Fruit fly (Drosophila melanogaster) whole organism, wandering third instar larva: Measurements from ENCODE around the gene Prx2.
A peak's percentile ranks its signal among the peaks of the same experiment; 100 is the strongest.

Source experiments
- Abd-B ChIP-seq: fragments of >200 bp; optimal IDR thresholded peaks from 2 replicates; lab custom pipeline; 2017; ENCODE audit warnings: missing biosample characterization, missing genetic modification characterization
- CG9705 ChIP-seq: fragments of 200-800 bp; sonication (Bioruptor generic); optimal IDR thresholded peaks from 2 replicates; lab custom pipeline; 2018; ENCODE audit warnings: missing biosample characterization, mild to moderate bottlenecking, missing genetic modification characterization
- Dfd ChIP-seq: fragments of >200 bp; optimal IDR thresholded peaks from 2 replicates; lab custom pipeline; 2017; ENCODE audit warnings: missing biosample characterization, missing genetic modification characterization
- Dif ChIP-seq: fragments of 200-275, 200-300 bp; sonication (Bioruptor generic); optimal IDR thresholded peaks from 2 replicates; lab custom pipeline; 2018; ENCODE audit warnings: missing biosample characterization, missing genetic modification characterization; ENCODE audit not compliant: partially characterized antibody
- GATAd ChIP-seq: sonication (Bioruptor generic); optimal IDR thresholded peaks from 2 replicates; lab custom pipeline; 2016; ENCODE audit warnings: missing biosample characterization, missing genetic modification characterization
- HLH106 ChIP-seq: fragments of 200-800 bp; optimal IDR thresholded peaks from 3 replicates; lab custom pipeline; 2019; ENCODE audit warnings: missing biosample characterization, mild to moderate bottlenecking, missing genetic modification characterization, moderate library complexity
- Hnf4 ChIP-seq: fragments of 200-800 bp; sonication (Bioruptor generic); optimal IDR thresholded peaks from 2 replicates; lab custom pipeline; 2016; ENCODE audit warnings: missing biosample characterization, mild to moderate bottlenecking, missing genetic modification characterization
- Jra ChIP-seq: sonication (Bioruptor generic); optimal IDR thresholded peaks from 2 replicates; lab custom pipeline; 2016; ENCODE audit warnings: missing biosample characterization, missing genetic modification characterization
- Mio ChIP-seq: sonication (Bioruptor generic); optimal IDR thresholded peaks from 2 replicates; lab custom pipeline; 2016; ENCODE audit warnings: missing biosample characterization, missing genetic modification characterization
- Myc ChIP-seq: fragments of >200 bp; optimal IDR thresholded peaks from 2 replicates; lab custom pipeline; 2017
- N ChIP-seq: fragments of >200 bp; optimal IDR thresholded peaks from 2 replicates; lab custom pipeline; 2018; ENCODE audit warnings: missing biosample characterization, missing external identifiers, missing genetic modification characterization
- OdsH ChIP-seq: fragments of 200-800 bp; sonication (Bioruptor generic); optimal IDR thresholded peaks from 2 replicates; lab custom pipeline; 2016; ENCODE audit warnings: missing biosample characterization, mild to moderate bottlenecking, missing genetic modification characterization
- Rel ChIP-seq, 2 experiments: fragments of 200-800 bp; sonication (Bioruptor generic) in 1 of 2; optimal IDR thresholded peaks; 2 replicates in 1 of 2; 3 replicates in 1 of 2; lab custom pipeline; 2016 to 2019; ENCODE audit warnings: mild to moderate bottlenecking in 2 of 2, missing biosample characterization in 2 of 2, missing genetic modification characterization in 2 of 2, moderate library complexity in 1 of 2
- Sp1 ChIP-seq: fragments of 200-800 bp; sonication (Bioruptor generic); optimal IDR thresholded peaks from 3 replicates; lab custom pipeline; 2019; ENCODE audit warnings: missing biosample characterization, mild to moderate bottlenecking, missing genetic modification characterization, moderate library complexity
- br ChIP-seq: fragments of 200-800 bp; sonication (Bioruptor generic); optimal IDR thresholded peaks from 2 replicates; lab custom pipeline; 2016; ENCODE audit warnings: missing biosample characterization, missing genetic modification characterization
- brk ChIP-seq: fragments of 200-800 bp; sonication (Bioruptor generic); optimal IDR thresholded peaks from 2 replicates; lab custom pipeline; 2016; ENCODE audit warnings: missing biosample characterization, mild to moderate bottlenecking, missing genetic modification characterization
- dl ChIP-seq, 2 experiments: fragments of 175-275, 200-275 bp in 1 of 2; fragments of 200-275 bp in 1 of 2; sonication (Bioruptor generic); optimal IDR thresholded peaks; lab custom pipeline; 2018; ENCODE audit warnings: mild to moderate bottlenecking in 2 of 2, missing biosample characterization in 2 of 2, missing genetic modification characterization in 2 of 2, moderate library complexity in 2 of 2; ENCODE audit not compliant: partially characterized antibody in 2 of 2, insufficient read depth in 1 of 2
- dmrt93B ChIP-seq: fragments of 200-800 bp; sonication (Bioruptor generic); optimal IDR thresholded peaks from 2 replicates; lab custom pipeline; 2018; ENCODE audit warnings: missing biosample characterization, mild to moderate bottlenecking, missing genetic modification characterization
- ey ChIP-seq: fragments of 200-800 bp; sonication (Bioruptor generic); optimal IDR thresholded peaks from 2 replicates; lab custom pipeline; 2016; ENCODE audit warnings: missing biosample characterization, missing genetic modification characterization
- foxo ChIP-seq, 2 experiments: fragments of 200-800 bp; sonication (Bioruptor generic); optimal IDR thresholded peaks; 2 replicates in 1 of 2; 3 replicates in 1 of 2; lab custom pipeline; 2016 to 2017; ENCODE audit warnings: missing biosample characterization in 2 of 2, missing genetic modification characterization in 2 of 2
- fru ChIP-seq: fragments of 200-800 bp; sonication (Bioruptor generic); optimal IDR thresholded peaks from 3 replicates; lab custom pipeline; 2016; ENCODE audit warnings: missing biosample characterization, mild to moderate bottlenecking, missing genetic modification characterization
- h ChIP-seq: fragments of 200-800 bp; sonication (Bioruptor generic); optimal IDR thresholded peaks from 3 replicates; lab custom pipeline; 2016; ENCODE audit warnings: missing biosample characterization, mild to moderate bottlenecking, missing genetic modification characterization
- jim ChIP-seq: fragments of 175-275, 200-325 bp; sonication (Bioruptor generic); optimal IDR thresholded peaks from 2 replicates; lab custom pipeline; 2016; ENCODE audit warnings: missing biosample characterization, mild to moderate bottlenecking, missing genetic modification characterization
- pan ChIP-seq: fragments of >200 bp; optimal IDR thresholded peaks from 2 replicates; lab custom pipeline; 2017
- psq ChIP-seq: fragments of 200-800 bp; sonication (Bioruptor generic); optimal IDR thresholded peaks from 3 replicates; lab custom pipeline; 2017; ENCODE audit warnings: missing biosample characterization, mild to moderate bottlenecking, missing genetic modification characterization, moderate library complexity
- rgr ChIP-seq: fragments of 200-800 bp; sonication (Bioruptor generic); optimal IDR thresholded peaks from 3 replicates; lab custom pipeline; 2016; ENCODE audit warnings: missing biosample characterization, mild to moderate bottlenecking, missing genetic modification characterization
- sv ChIP-seq: fragments of 200-800 bp; sonication (Bioruptor generic); optimal IDR thresholded peaks from 3 replicates; lab custom pipeline; 2016; ENCODE audit warnings: missing biosample characterization, missing genetic modification characterization
- tai ChIP-seq: sonication (Bioruptor generic); optimal IDR thresholded peaks from 2 replicates; lab custom pipeline; 2016; ENCODE audit warnings: missing biosample characterization, missing genetic modification characterization
- usp ChIP-seq: fragments of >200 bp; optimal IDR thresholded peaks from 2 replicates; lab custom pipeline; 2017; ENCODE audit warnings: missing biosample characterization, missing genetic modification characterization
- woc ChIP-seq: sonication (Bioruptor generic); optimal IDR thresholded peaks from 2 replicates; lab custom pipeline; 2016; ENCODE audit warnings: missing biosample characterization, mild to moderate bottlenecking, missing genetic modification characterization

Prx2 gene

DNA sequence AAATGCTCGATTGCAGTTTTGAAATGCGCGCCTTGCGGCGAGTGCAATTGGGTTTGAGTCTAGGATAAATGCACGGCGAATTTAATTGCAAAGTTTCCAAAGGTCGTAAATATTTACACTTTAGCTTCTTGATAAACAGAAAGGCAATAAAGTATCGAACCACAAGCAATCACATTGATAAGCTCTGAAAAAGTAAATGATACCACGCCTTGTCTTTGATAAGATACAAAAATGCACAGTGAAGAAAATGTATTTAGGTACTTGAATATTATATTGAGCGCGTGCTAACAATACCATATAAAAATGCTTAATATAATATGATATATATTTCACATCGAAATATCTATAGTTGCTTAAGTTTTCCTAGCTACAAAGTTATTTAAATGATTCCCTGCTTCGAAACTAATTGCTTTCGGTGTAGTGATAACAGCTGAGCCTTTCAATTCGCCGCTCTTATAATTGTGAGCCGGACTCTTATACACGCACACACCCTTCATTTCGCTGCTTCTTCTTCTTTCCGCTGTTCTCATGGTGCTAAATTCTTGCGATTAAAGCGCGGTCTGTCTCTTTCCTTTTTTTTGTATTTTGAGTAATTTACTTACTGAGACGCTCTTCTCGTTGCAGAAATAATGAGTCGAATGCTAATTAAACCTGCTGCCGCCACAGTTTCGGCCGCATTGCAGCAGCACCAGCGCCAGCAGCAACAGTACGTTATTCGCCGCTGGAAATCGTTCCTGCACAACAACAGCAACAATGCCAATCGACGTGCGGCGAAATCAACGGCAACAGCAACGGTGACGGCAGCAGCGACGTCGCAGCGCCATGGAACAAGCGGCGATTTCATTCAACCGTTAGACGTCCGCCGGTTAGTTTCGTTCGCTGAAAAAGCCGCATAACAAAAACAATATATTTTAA, 43.9 kb downstream of the Prx2 start (continued):
- TF ChIP-seq foxo (GFP tag; optimal IDR thresholded peaks at IDR 0.05; lab: Kevin White, UChicago) (peak in 1 of 2 experiments; percentile 70), GATAd (GFP tag; lab: Kevin White, UChicago) (peak; percentile 37), br (GFP tag; lab: Kevin White, UChicago) (peak; percentile 79)

DNA sequence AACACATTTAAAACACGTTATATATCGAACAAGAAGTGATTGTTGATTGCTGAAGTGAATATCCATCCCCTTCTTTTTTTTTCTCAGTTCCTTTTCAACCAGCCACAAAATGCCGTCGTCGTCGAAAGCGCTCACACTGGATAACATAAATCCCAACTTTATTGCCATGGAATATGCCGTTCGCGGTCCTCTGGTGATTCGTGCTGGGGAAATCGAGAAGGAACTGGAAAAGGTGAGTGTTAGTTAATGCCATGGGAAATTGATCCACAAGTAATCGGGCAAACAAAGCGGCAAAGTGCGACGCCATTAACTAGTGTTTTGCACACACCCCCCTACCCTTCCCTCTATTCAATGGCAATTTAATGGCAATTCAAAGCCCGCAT, 44.5 kb downstream of the Prx2 start:
- TF ChIP-seq N (GFP tag; lab: Kevin White, UChicago) (no peak), jim (GFP tag; lab: Kevin White, UChicago) (no peak), h (no peak), Dfd (GFP tag; lab: Kevin White, UChicago) (no peak), dmrt93B (GFP tag; lab: Kevin White, UChicago) (no peak), usp (GFP tag; lab: Kevin White, UChicago) (no peak), OdsH (no peak), Abd-B (GFP tag; lab: Kevin White, UChicago) (no peak), pan (lab: Kevin White, UChicago) (no peak), dl (GFP tag; optimal IDR thresholded peaks at IDR 0.05; lab: Kevin White, UChicago; ENCODE audit: insufficient read depth in 1 of 2, partially characterized antibody in 2 of 2) (no peak)

DNA sequence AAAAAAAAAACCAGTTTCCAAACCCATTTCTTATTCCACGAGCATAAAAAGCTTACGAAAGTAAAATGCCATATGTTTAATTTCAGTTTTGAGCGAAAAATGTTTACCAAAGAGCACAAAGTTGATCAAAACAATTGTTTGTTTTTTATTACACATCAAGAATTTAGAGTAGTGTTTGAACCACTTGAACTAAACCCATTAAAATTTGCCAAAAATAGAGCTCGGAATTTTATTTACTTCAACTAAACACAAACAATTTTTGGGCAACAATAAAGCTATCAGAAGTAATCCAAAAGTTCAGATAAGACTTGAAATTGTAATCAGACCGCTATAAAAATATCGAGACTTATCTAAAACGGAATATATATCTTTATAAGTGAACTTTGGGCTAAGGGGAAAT, 45.4 kb downstream of the Prx2 start:
- TF ChIP-seq CG9705, result no peak
- TF ChIP-seq Sp1 (GFP tag; lab: Kevin White, UChicago), result no peak
- TF ChIP-seq sv (GFP tag; lab: Kevin White, UChicago), result no peak
- TF ChIP-seq h, result no peak
- TF ChIP-seq rgr (GFP tag; lab: Kevin White, UChicago), result no peak
- TF ChIP-seq Dfd (GFP tag; lab: Kevin White, UChicago), result no peak
- no peak for TF ChIP-seq dmrt93B (GFP tag; lab: Kevin White, UChicago)
- TF ChIP-seq foxo (GFP tag; optimal IDR thresholded peaks at IDR 0.05; lab: Kevin White, UChicago), result no peak
- TF ChIP-seq br (GFP tag; lab: Kevin White, UChicago), result no peak
- no peak for TF ChIP-seq Mio (GFP tag; lab: Kevin White, UChicago)
- TF ChIP-seq N (GFP tag; lab: Kevin White, UChicago), result no peak

DNA sequence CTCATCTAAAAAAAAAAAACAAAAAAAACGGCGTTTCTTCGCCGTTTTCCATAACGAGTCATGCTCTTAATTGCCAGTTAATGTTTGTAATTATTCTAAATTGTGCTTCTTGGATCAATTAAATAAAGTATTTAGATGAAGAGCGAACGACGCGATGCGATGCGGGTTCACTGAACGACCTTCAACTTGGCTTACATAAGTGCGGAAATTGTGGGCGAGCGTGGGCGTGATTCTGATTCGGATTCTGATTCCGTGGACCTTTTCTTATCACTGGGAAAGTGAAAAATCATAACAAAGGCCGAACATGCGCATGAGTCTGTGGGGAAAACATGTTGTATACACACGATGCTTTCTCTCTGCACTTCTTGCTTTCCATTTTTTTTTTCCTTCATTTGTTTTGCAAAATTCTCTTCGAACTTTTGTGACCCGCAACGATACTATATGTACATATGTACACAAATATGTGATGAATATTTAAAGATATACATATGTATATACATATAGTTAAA, 45.9 kb downstream of the Prx2 start:
- TF ChIP-seq Myc (lab: Kevin White, UChicago), result no peak
- TF ChIP-seq h, result no peak
- no peak for TF ChIP-seq usp (GFP tag; lab: Kevin White, UChicago)
- no peak for TF ChIP-seq Jra (GFP tag; lab: Kevin White, UChicago)
- no peak for TF ChIP-seq Hnf4 (GFP tag; lab: Kevin White, UChicago)
- TF ChIP-seq CG9705, result no peak
- TF ChIP-seq br (GFP tag; lab: Kevin White, UChicago), result no peak
- TF ChIP-seq psq (GFP tag; lab: Kevin White, UChicago), result no peak
- TF ChIP-seq Sp1 (GFP tag; lab: Kevin White, UChicago), result no peak
- no peak for TF ChIP-seq dmrt93B (GFP tag; lab: Kevin White, UChicago)
- TF ChIP-seq brk (GFP tag; lab: Kevin White, UChicago), result no peak
- TF ChIP-seq ey (GFP tag; lab: Kevin White, UChicago), result no peak
- TF ChIP-seq, all 38 proteins: peak for 0

DNA sequence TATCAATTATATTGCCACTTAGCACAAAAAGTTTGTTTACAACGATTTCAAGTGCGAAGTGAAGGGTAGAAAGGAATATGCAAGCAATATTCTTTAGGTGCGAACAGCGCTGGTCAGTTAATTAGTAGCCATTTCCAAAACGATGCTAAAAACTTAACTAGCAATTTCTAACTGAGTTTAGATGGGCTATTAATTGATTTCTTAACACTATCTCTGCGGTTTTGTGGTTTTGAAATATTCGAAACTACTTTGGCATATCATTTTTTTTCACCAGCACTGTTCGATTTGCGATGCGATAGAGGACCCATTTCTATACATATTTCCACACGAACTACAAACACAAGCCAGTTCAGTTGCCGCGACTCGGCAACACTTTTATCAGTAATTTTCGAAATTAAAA, 46.9 kb downstream of the Prx2 start:
- TF ChIP-seq fru (GFP tag; lab: Kevin White, UChicago) (peak; percentile 55), foxo (GFP tag; optimal IDR thresholded peaks at IDR 0.05; lab: Kevin White, UChicago) (peak in 1 of 2 experiments; percentile 57), ey (GFP tag; lab: Kevin White, UChicago) (peak; percentile 34), woc (GFP tag; lab: Kevin White, UChicago) (no peak), rgr (GFP tag; lab: Kevin White, UChicago) (peak; percentile 51), h (peak; percentile 50), tai (GFP tag; lab: Kevin White, UChicago) (peak; percentile 1), HLH106 (tag; lab: Kevin White, UChicago) (no peak), Rel (GFP tag; optimal IDR thresholded peaks at IDR 0.05; lab: Kevin White, UChicago) (no peak), Rel (tag; optimal IDR thresholded peaks at IDR 0.05; lab: Kevin White, UChicago) (no peak), psq (GFP tag; lab: Kevin White, UChicago) (peak; percentile 22), sv (GFP tag; lab: Kevin White, UChicago) (peak; percentile 0), Dif (GFP tag; lab: Kevin White, UChicago) (no peak)
- TF ChIP-seq, all 38 proteins: peak for 8
